Fruit fly (Drosophila melanogaster) whole organism, prepupa: ENCODE data around the gene Proc.

Experiments used
- Blimp-1 ChIP-seq: fragments of 200-800 bp; sonication (Bioruptor generic); optimal IDR thresholded peaks from 3 replicates; lab custom pipeline; 2017; ENCODE audit warnings: missing biosample characterization, missing genetic modification characterization, mild to moderate bottlenecking, moderate library complexity, missing genetic modification reagents
- CG10669 ChIP-seq: fragments of 200-800 bp; sonication (Bioruptor generic); optimal IDR thresholded peaks from 3 replicates; lab custom pipeline; 2018; ENCODE audit warnings: missing biosample characterization, mild to moderate bottlenecking, missing genetic modification characterization, moderate library complexity
- CG11762 ChIP-seq: fragments of 200-800 bp; sonication (Bioruptor generic); optimal IDR thresholded peaks from 3 replicates; lab custom pipeline; 2016; ENCODE audit warnings: missing biosample characterization, missing genetic modification characterization; ENCODE audit not compliant: insufficient read depth
- CG11902 ChIP-seq: fragments of 200-800 bp; sonication (Bioruptor generic); optimal IDR thresholded peaks from 3 replicates; lab custom pipeline; 2016; ENCODE audit warnings: missing biosample characterization, missing genetic modification characterization
- CG1621 ChIP-seq: fragments of 200-800 bp; sonication (Bioruptor generic); optimal IDR thresholded peaks from 3 replicates; lab custom pipeline; 2018; ENCODE audit warnings: missing biosample characterization, mild to moderate bottlenecking, missing genetic modification characterization
- CG16779 ChIP-seq: fragments of 200-800 bp; sonication (Bioruptor generic); optimal IDR thresholded peaks from 3 replicates; lab custom pipeline; 2017; ENCODE audit warnings: missing biosample characterization, mild to moderate bottlenecking, missing genetic modification characterization
- CG3032 ChIP-seq: fragments of 200-800 bp; optimal IDR thresholded peaks from 2 replicates; lab custom pipeline; 2019; ENCODE audit warnings: missing biosample characterization, mild to moderate bottlenecking, missing genetic modification characterization, moderate library complexity
- CG31627 ChIP-seq: fragments of 200-800 bp; sonication (Bioruptor generic); optimal IDR thresholded peaks from 3 replicates; lab custom pipeline; 2016; ENCODE audit warnings: missing biosample characterization, missing genetic modification characterization
- CG32006 ChIP-seq: fragments of 200-800 bp; sonication (Bioruptor generic); optimal IDR thresholded peaks from 3 replicates; lab custom pipeline; 2017; ENCODE audit warnings: missing biosample characterization, mild to moderate bottlenecking, missing genetic modification characterization
- CG34406 ChIP-seq: fragments of 200-800 bp; sonication (Bioruptor generic); optimal IDR thresholded peaks from 3 replicates; lab custom pipeline; 2016; ENCODE audit warnings: missing biosample characterization, missing genetic modification characterization
- CG3919 ChIP-seq: fragments of 200-800 bp; sonication (Bioruptor generic); optimal IDR thresholded peaks from 3 replicates; lab custom pipeline; 2016; ENCODE audit warnings: missing biosample characterization, missing genetic modification characterization
- CG6163 ChIP-seq: fragments of 200-800 bp; sonication (Bioruptor generic); IDR thresholded peaks from 3 replicates; pipeline ENCODE4 v1.3.6; 2022; ENCODE audit warnings: missing biosample characterization, missing genetic modification characterization
- CG6276 ChIP-seq: fragments of 200-800 bp; sonication (Bioruptor generic); optimal IDR thresholded peaks from 2 replicates; lab custom pipeline; 2017; ENCODE audit warnings: missing biosample characterization, mild to moderate bottlenecking, missing genetic modification characterization
- CG6854 ChIP-seq: fragments of 200-800 bp; sonication (Bioruptor generic); optimal IDR thresholded peaks from 2 replicates; lab custom pipeline; 2017; ENCODE audit warnings: missing biosample characterization, mild to moderate bottlenecking, missing genetic modification characterization
- CG7368 ChIP-seq: fragments of 200-800 bp; sonication (Bioruptor generic); optimal IDR thresholded peaks from 3 replicates; lab custom pipeline; 2016; ENCODE audit warnings: missing biosample characterization, missing genetic modification characterization
- CG8119 ChIP-seq: fragments of 200-800 bp; sonication (Bioruptor generic); IDR thresholded peaks from 3 replicates; pipeline ENCODE4 v1.3.6; 2022; ENCODE audit warnings: missing biosample characterization, missing genetic modification characterization
- CG8632 ChIP-seq: fragments of 200-800 bp; sonication (Bioruptor generic); optimal IDR thresholded peaks from 3 replicates; lab custom pipeline; 2016; ENCODE audit warnings: missing biosample characterization, missing genetic modification characterization
- CG9139 ChIP-seq: fragments of 200-800 bp; sonication (Bioruptor generic); optimal IDR thresholded peaks from 3 replicates; lab custom pipeline; 2017; ENCODE audit warnings: missing biosample characterization, mild to moderate bottlenecking, missing genetic modification characterization
- Eip75B ChIP-seq: fragments of 200-800 bp; sonication (Bioruptor generic); optimal IDR thresholded peaks from 3 replicates; lab custom pipeline; 2016; ENCODE audit warnings: missing biosample characterization, missing genetic modification characterization
- Eip78C ChIP-seq: fragments of 200-800 bp; sonication (Bioruptor generic); peaks from one replicate; lab custom pipeline; 2016; ENCODE audit warnings: missing biosample characterization, missing genetic modification characterization
- Eip93F ChIP-seq: fragments of 200-800 bp; sonication (Bioruptor generic); optimal IDR thresholded peaks from 2 replicates; lab custom pipeline; 2016; ENCODE audit warnings: missing biosample characterization, mild to moderate bottlenecking, missing genetic modification characterization
- Ets21C ChIP-seq: fragments of 200-800 bp; sonication (Bioruptor generic); optimal IDR thresholded peaks from 3 replicates; lab custom pipeline; 2016; ENCODE audit warnings: missing biosample characterization, missing genetic modification characterization
- Ets96B ChIP-seq: fragments of 200-800 bp; optimal IDR thresholded peaks from 2 replicates; lab custom pipeline; 2019; ENCODE audit warnings: missing biosample characterization, mild to moderate bottlenecking, missing genetic modification characterization, moderate library complexity
- Hr38 ChIP-seq: sonication (Bioruptor generic); optimal IDR thresholded peaks from 2 replicates; lab custom pipeline; 2016; ENCODE audit warnings: missing biosample characterization, missing genetic modification characterization
- Hr39 ChIP-seq: fragments of 200-800 bp; sonication (Bioruptor generic); optimal IDR thresholded peaks from 2 replicates; lab custom pipeline; 2016; ENCODE audit warnings: missing biosample characterization, missing genetic modification characterization
- Hr4 ChIP-seq: fragments of 200-800 bp; sonication (Bioruptor generic); optimal IDR thresholded peaks from 3 replicates; lab custom pipeline; 2016; ENCODE audit warnings: missing biosample characterization, missing genetic modification characterization
- OdsH ChIP-seq: fragments of 200-800 bp; sonication (Bioruptor generic); optimal IDR thresholded peaks from 3 replicates; lab custom pipeline; 2016; ENCODE audit warnings: missing biosample characterization, missing genetic modification characterization
- Smox ChIP-seq: fragments of 200-800 bp; sonication (Bioruptor generic); optimal IDR thresholded peaks from 3 replicates; lab custom pipeline; 2016; ENCODE audit warnings: missing biosample characterization, missing genetic modification characterization
- Sox102F ChIP-seq: fragments of 200-800 bp; sonication (Bioruptor generic); optimal IDR thresholded peaks from 2 replicates; lab custom pipeline; 2016; ENCODE audit warnings: missing biosample characterization, mild to moderate bottlenecking, missing genetic modification characterization
- Sox15 ChIP-seq: fragments of 200-800 bp; sonication (Bioruptor generic); optimal IDR thresholded peaks from 3 replicates; lab custom pipeline; 2016; ENCODE audit warnings: missing biosample characterization, missing genetic modification characterization
- achi ChIP-seq: fragments of 200-800 bp; sonication (Bioruptor generic); optimal IDR thresholded peaks from 3 replicates; lab custom pipeline; 2016; ENCODE audit warnings: missing biosample characterization, missing genetic modification characterization
- acj6 ChIP-seq: fragments of 200-800 bp; sonication (Bioruptor generic); optimal IDR thresholded peaks from 3 replicates; lab custom pipeline; 2016; ENCODE audit warnings: missing biosample characterization, missing genetic modification characterization
- cyc ChIP-seq: fragments of 200-800 bp; sonication (Bioruptor generic); optimal IDR thresholded peaks from 3 replicates; lab custom pipeline; 2016; ENCODE audit warnings: missing biosample characterization, missing genetic modification characterization
- dac ChIP-seq: fragments of 200-800 bp; sonication (Bioruptor generic); optimal IDR thresholded peaks from 2 replicates; lab custom pipeline; 2017; ENCODE audit warnings: missing biosample characterization, mild to moderate bottlenecking, missing genetic modification characterization
- dsx ChIP-seq: fragments of 200-800 bp; optimal IDR thresholded peaks from 3 replicates; lab custom pipeline; 2019; ENCODE audit warnings: missing biosample characterization, mild to moderate bottlenecking, missing genetic modification characterization, moderate library complexity; ENCODE audit not compliant: poor library complexity, severe bottlenecking
- esn ChIP-seq: fragments of 200-800 bp; sonication (Bioruptor generic); optimal IDR thresholded peaks from 2 replicates; lab custom pipeline; 2016; ENCODE audit warnings: missing biosample characterization, mild to moderate bottlenecking, missing genetic modification characterization, moderate library complexity
- fd59A ChIP-seq: fragments of 200-800 bp; sonication (Bioruptor generic); optimal IDR thresholded peaks from 2 replicates; lab custom pipeline; 2017; ENCODE audit warnings: missing biosample characterization, mild to moderate bottlenecking, missing genetic modification characterization, missing genetic modification reagents
- fd85E ChIP-seq: fragments of 200-800 bp; sonication (Bioruptor generic); optimal IDR thresholded peaks from 3 replicates; lab custom pipeline; 2016; ENCODE audit warnings: missing biosample characterization, missing genetic modification characterization
- lz ChIP-seq: fragments of 200-800 bp; sonication (Bioruptor generic); optimal IDR thresholded peaks from 3 replicates; lab custom pipeline; 2016; ENCODE audit warnings: missing biosample characterization, missing genetic modification characterization
- net ChIP-seq: fragments of 200-800 bp; sonication (Bioruptor generic); optimal IDR thresholded peaks from 3 replicates; lab custom pipeline; 2016; ENCODE audit warnings: missing biosample characterization, missing genetic modification characterization
- pdm3 ChIP-seq: fragments of 200-800 bp; sonication (Bioruptor generic); optimal IDR thresholded peaks from 3 replicates; lab custom pipeline; 2016; ENCODE audit warnings: missing biosample characterization, missing genetic modification characterization
- salr ChIP-seq, 2 experiments: fragments of 200-800 bp; sonication (Bioruptor generic); optimal IDR thresholded peaks; 3 replicates each; lab custom pipeline; 2016 to 2018; ENCODE audit warnings: missing biosample characterization in 2 of 2, missing genetic modification characterization in 2 of 2, mild to moderate bottlenecking in 1 of 2
- spab ChIP-seq: fragments of 200-800 bp; sonication (Bioruptor generic); optimal IDR thresholded peaks from 2 replicates; lab custom pipeline; 2017; ENCODE audit warnings: missing biosample characterization, mild to moderate bottlenecking, missing genetic modification characterization, missing genetic modification reagents
- ss ChIP-seq, 2 experiments: fragments of 200-800 bp; sonication (Bioruptor generic); optimal IDR thresholded peaks; 2 replicates in 1 of 2; 3 replicates in 1 of 2; lab custom pipeline; 2017 to 2018; ENCODE audit warnings: mild to moderate bottlenecking in 2 of 2, missing biosample characterization in 2 of 2, missing genetic modification characterization in 2 of 2, moderate library complexity in 1 of 2
- svp ChIP-seq: fragments of 200-800 bp; sonication (Bioruptor generic); peaks from one replicate; lab custom pipeline; 2016; ENCODE audit warnings: missing biosample characterization, missing genetic modification characterization
- topi ChIP-seq: fragments of 200-800 bp; sonication (Bioruptor generic); optimal IDR thresholded peaks from 3 replicates; lab custom pipeline; 2016; ENCODE audit warnings: missing biosample characterization, missing genetic modification characterization
- vri ChIP-seq: fragments of 200-800 bp; sonication (Bioruptor generic); optimal IDR thresholded peaks from 3 replicates; lab custom pipeline; 2016; ENCODE audit warnings: missing biosample characterization, mild to moderate bottlenecking, missing genetic modification characterization

Proc gene

DNA sequence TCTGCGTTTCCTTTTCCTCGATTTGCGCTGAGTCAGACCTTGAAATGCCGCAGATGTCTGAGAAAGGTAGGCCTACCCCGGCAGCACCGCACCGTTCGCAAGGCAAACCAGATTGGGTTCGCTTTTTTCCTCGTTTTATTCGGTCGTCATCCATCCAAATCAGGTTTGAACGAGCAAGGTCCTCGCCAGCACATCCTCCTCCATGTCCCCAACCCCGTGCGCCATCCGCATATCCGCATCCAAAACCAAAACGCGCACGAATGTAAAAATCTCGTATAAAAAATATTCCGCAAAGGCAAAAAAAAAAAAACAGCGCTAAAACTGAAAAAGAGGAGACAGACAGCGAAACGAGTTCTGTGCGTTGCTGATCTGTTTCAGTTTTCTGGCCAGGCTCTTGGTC is 38.6 kb upstream of the Proc start (continued):
- 0 out of 3 replicates have a peak, but pooled peaks have one; percentile 42 for TF ChIP-seq CG8119 (GFP tag; lab: Robert Waterston, UW)
- TF ChIP-seq salr (GFP tag; optimal IDR thresholded peaks at IDR 0.05; lab: Kevin White, UChicago): no peak
- peak; percentile 25 for TF ChIP-seq CG7368 (GFP tag; lab: Kevin White, UChicago)
- peak; percentile 54 for TF ChIP-seq net
- TF ChIP-seq Ets21C (GFP tag; lab: Kevin White, UChicago): no peak
- no peak for TF ChIP-seq svp (GFP tag; lab: Kevin White, UChicago)
- TF ChIP-seq Eip78C (GFP tag; lab: Kevin White, UChicago): no peak
- TF ChIP-seq CG16779: peak; percentile 47
- no peak for TF ChIP-seq Smox (GFP tag; lab: Kevin White, UChicago)
- peak; percentile 9 for TF ChIP-seq CG8632
- peak; percentile 48 for TF ChIP-seq CG1621
- TF ChIP-seq acj6 (GFP tag; lab: Kevin White, UChicago): no peak
- no peak for TF ChIP-seq CG11902 (GFP tag; lab: Kevin White, UChicago)
- peak; percentile 6 for TF ChIP-seq achi (GFP tag; lab: Kevin White, UChicago)
- TF ChIP-seq CG3032: no peak
- TF ChIP-seq fd59A (GFP tag; lab: Kevin White, UChicago): peak; percentile 20
- no peak for TF ChIP-seq fd85E (GFP tag; lab: Kevin White, UChicago)
- no peak for TF ChIP-seq CG11762 (GFP tag; lab: Kevin White, UChicago)
- peak; percentile 43 for TF ChIP-seq Ets96B (tag; lab: Kevin White, UChicago)
- no peak for TF ChIP-seq esn (GFP tag; lab: Kevin White, UChicago)
- peak; percentile 70 to 86 for TF ChIP-seq ss (GFP tag; optimal IDR thresholded peaks at IDR 0.05; lab: Kevin White, UChicago)
- TF ChIP-seq Sox15 (GFP tag; lab: Kevin White, UChicago): no peak
- TF ChIP-seq Hr4 (GFP tag; lab: Kevin White, UChicago): no peak
- peak; percentile 39 for TF ChIP-seq CG10669 (GFP tag; lab: Kevin White, UChicago)

DNA sequence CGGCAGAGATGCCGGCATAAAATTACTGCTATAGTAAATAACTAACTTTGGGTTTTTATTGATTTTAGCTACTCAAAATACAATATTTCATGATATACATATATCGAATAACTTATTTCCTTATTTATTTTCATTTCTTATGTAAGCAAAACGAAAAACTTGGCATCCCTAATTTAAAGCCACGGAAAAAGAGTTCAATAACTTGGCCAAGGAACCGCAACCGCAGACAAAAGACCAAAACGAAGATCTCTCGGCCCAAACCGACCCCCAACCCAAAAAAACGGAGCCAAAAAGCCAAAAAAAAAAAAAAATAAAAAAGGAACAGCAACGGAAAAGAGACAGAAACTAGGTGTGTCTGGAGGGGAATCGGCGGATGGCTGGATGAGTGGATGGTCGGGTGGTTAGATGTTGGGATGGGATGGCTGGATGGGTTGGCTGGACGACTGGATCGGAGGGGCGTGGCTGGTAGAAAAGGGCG is 38.1 kb upstream of the Proc start:
- TF ChIP-seq CG8632 (peak; percentile 34), acj6 (GFP tag; lab: Kevin White, UChicago) (peak; percentile 11), CG8119 (GFP tag; lab: Robert Waterston, UW) (no peak), Eip78C (GFP tag; lab: Kevin White, UChicago) (peak; percentile 88), Ets96B (tag; lab: Kevin White, UChicago) (peak; percentile 57), achi (GFP tag; lab: Kevin White, UChicago) (peak; percentile 36), ss (GFP tag; optimal IDR thresholded peaks at IDR 0.05; lab: Kevin White, UChicago) (peak in 1 of 2 experiments; percentile 50), Sox102F (GFP tag; lab: Kevin White, UChicago) (peak; percentile 73), Ets21C (GFP tag; lab: Kevin White, UChicago) (peak; percentile 5), cyc (GFP tag; lab: Kevin White, UChicago) (peak; percentile 48), CG31627 (peak; percentile 33), OdsH (GFP tag; lab: Kevin White, UChicago) (peak; percentile 22), CG3919 (GFP tag; lab: Kevin White, UChicago) (peak; percentile 40), net (peak; percentile 3), CG6163 (GFP tag; lab: Robert Waterston, UW) (peak; percentile 61; the same call in 1 of the 3 replicates), CG6276 (no peak), CG34406 (GFP tag; lab: Kevin White, UChicago) (peak; percentile 37), dac (no peak), Blimp-1 (peak; percentile 36), Hr38 (no peak), CG9139 (GFP tag; lab: Kevin White, UChicago) (peak; percentile 1), salr (GFP tag; optimal IDR thresholded peaks at IDR 0.05; lab: Kevin White, UChicago) (no peak), spab (GFP tag; lab: Kevin White, UChicago) (peak; percentile 59), esn (GFP tag; lab: Kevin White, UChicago) (peak; percentile 74), Hr39 (peak; percentile 26), topi (GFP tag; lab: Kevin White, UChicago) (peak; percentile 74), Sox15 (GFP tag; lab: Kevin White, UChicago) (no peak), Hr4 (GFP tag; lab: Kevin White, UChicago) (no peak), CG7368 (GFP tag; lab: Kevin White, UChicago) (no peak), CG10669 (GFP tag; lab: Kevin White, UChicago) (peak; percentile 25), dsx (peak; percentile 75), Eip93F (GFP tag; lab: Kevin White, UChicago) (no peak), CG32006 (GFP tag; lab: Kevin White, UChicago) (no peak), Eip75B (GFP tag; lab: Kevin White, UChicago) (no peak), svp (GFP tag; lab: Kevin White, UChicago) (peak; percentile 89), CG6854 (peak; percentile 33), pdm3 (GFP tag; lab: Kevin White, UChicago) (peak; percentile 31), CG3032 (peak; percentile 57), vri (GFP tag; lab: Kevin White, UChicago) (peak; percentile 52), lz (GFP tag; lab: Kevin White, UChicago) (peak; percentile 53)
